Worm (Caenorhabditis elegans): Measurements from ENCODE around the gene Y43B11AL.1.

Gene Y43B11AL.1

DNA sequence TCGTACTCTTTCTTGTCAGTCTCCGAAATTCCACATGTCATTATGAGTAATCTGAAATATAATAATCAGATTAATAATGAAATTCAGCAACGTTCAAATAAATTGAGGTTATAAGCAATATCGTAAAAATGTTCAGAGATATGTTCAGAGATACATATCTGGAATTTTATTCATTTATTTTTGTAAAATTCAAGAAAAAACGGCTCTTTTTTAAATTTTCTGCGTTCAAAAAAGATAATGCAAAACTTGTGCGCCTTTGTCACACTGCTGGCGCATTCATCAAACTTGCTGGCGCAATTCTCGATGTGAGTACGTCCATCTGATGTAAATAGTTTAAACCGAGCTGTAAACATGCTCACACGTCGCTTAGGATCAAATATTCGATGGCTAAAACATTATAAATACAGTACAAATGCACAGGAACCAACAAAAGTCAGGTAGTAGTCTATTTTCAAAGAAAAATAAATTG lies 38.1 kb downstream of the Y43B11AL.1 start, which contains the start of the genes rde-8 and ZC477.3:
rde-8 (minus strand) TSS at position 51 of the 469 bp plus-strand sequence.
ZC477.3 (plus strand) TSS at position 282 of the 469 bp plus-strand sequence.
- TF ChIP-seq mab-9 (GFP tag; IDR thresholded peaks at IDR 0.05) (peak; percentile 23; the same call in 1 of the 2 replicates), ceh-90 (tag; optimal IDR thresholded peaks at IDR 0.05) (no peak), hlh-17 (GFP tag; optimal IDR thresholded peaks at IDR 0.05; ENCODE audit: borderline replicate concordance) (no peak), lin-15B (tag; optimal IDR thresholded peaks at IDR 0.05) (peak; percentile 44), nhr-85 (tag) (peak; percentile 68), fkh-10 (GFP tag; optimal IDR thresholded peaks at IDR 0.05) (no peak), tlp-1 (tag; optimal IDR thresholded peaks at IDR 0.05) (no peak), blmp-1 (tag; optimal IDR thresholded peaks at IDR 0.05) (peak; percentile 57), zag-1 (tag; optimal IDR thresholded peaks at IDR 0.05) (no peak), mep-1 (tag; optimal IDR thresholded peaks at IDR 0.05) (peak; percentile 94), elt-3 (tag; optimal IDR thresholded peaks at IDR 0.05) (peak in 2 of 6 experiments; percentile 0 to 3), nhr-77 (tag; optimal IDR thresholded peaks at IDR 0.05) (peak; percentile 5), C34B4.2 (tag; optimal IDR thresholded peaks at IDR 0.05) (no peak), C16A3.4 (tag; optimal IDR thresholded peaks at IDR 0.05) (peak; percentile 71), ama-1 (optimal IDR thresholded peaks at IDR 0.05) (peak; percentile 17), lin-14 (GFP tag; optimal IDR thresholded peaks at IDR 0.05) (no peak), lin-13 (GFP tag; optimal IDR thresholded peaks at IDR 0.05) (peak; percentile 34), nhr-71 (tag; optimal IDR thresholded peaks at IDR 0.05) (peak; percentile 90), lir-3 (tag; optimal IDR thresholded peaks at IDR 0.05; ENCODE audit: poor library complexity) (peak; percentile 9), irx-1 (tag; optimal IDR thresholded peaks at IDR 0.05) (peak; percentile 85), skn-1 (tag; optimal IDR thresholded peaks at IDR 0.05) (peak; percentile 74), ztf-11 (tag; optimal IDR thresholded peaks at IDR 0.05) (peak in 1 of 2 experiments; percentile 19), aly-2 (tag; optimal IDR thresholded peaks at IDR 0.05) (peak; percentile 57), unc-130 (tag; optimal IDR thresholded peaks at IDR 0.05) (peak; percentile 67), swsn-7 (tag; optimal IDR thresholded peaks at IDR 0.05) (peak; percentile 85), snpc-4 (tag; optimal IDR thresholded peaks at IDR 0.05) (peak; percentile 80), nhr-237 (tag; optimal IDR thresholded peaks at IDR 0.05) (no peak), unc-98 (GFP tag; IDR thresholded peaks at IDR 0.05) (no peak), fos-1 (tag; optimal IDR thresholded peaks at IDR 0.05) (peak; percentile 9), ceh-8 (GFP tag; optimal IDR thresholded peaks at IDR 0.05) (no peak), fkh-4 (tag; optimal IDR thresholded peaks at IDR 0.05; ENCODE audit: borderline replicate concordance) (peak; percentile 58), dpl-1 (GFP tag; optimal IDR thresholded peaks at IDR 0.05) (peak; percentile 63 to 83 (median 80)), nhr-47 (tag; optimal IDR thresholded peaks at IDR 0.05) (peak; percentile 89), sup-37 (GFP tag; optimal IDR thresholded peaks at IDR 0.05) (peak; percentile 53), nhr-19 (GFP tag; conservative IDR thresholded peaks at IDR 0.05) (peak; percentile 78), ztf-4 (tag; optimal IDR thresholded peaks at IDR 0.05) (no peak), isw-1 (GFP tag; IDR thresholded peaks at IDR 0.05) (peak; percentile 56), lin-35 (GFP tag; optimal IDR thresholded peaks at IDR 0.05) (peak; percentile 79 to 86), grh-1 (GFP tag; IDR thresholded peaks at IDR 0.05) (peak; percentile 67), unc-62 (GFP tag; optimal IDR thresholded peaks at IDR 0.05) (no peak), hlh-4 (tag; optimal IDR thresholded peaks at IDR 0.05) (no peak), pqm-1 (tag; optimal IDR thresholded peaks at IDR 0.05) (no peak), efl-3 (GFP tag; optimal IDR thresholded peaks at IDR 0.05) (peak; percentile 35), dsc-1 (tag; optimal IDR thresholded peaks at IDR 0.05) (peak; percentile 83), ceh-88 (GFP tag; IDR thresholded peaks at IDR 0.05) (peak; percentile 38), F16B12.6 (tag; optimal IDR thresholded peaks at IDR 0.05) (peak; percentile 48), unc-86 (tag; optimal IDR thresholded peaks at IDR 0.05) (peak; percentile 78), egl-13 (tag; optimal IDR thresholded peaks at IDR 0.05) (peak; percentile 57), alr-1 (tag; optimal IDR thresholded peaks at IDR 0.05; ENCODE audit: borderline replicate concordance) (no peak), xbp-1 (tag; optimal IDR thresholded peaks at IDR 0.05) (peak; percentile 82), nhr-12 (tag; optimal IDR thresholded peaks at IDR 0.05) (no peak), vab-15 (tag; optimal IDR thresholded peaks at IDR 0.05) (no peak), sptf-1 (tag; optimal IDR thresholded peaks at IDR 0.05) (no peak)

Data from whole organism, L1 larva.